Fruit fly (Drosophila melanogaster) whole organism, wandering third instar larva: ENCODE measurements around the gene SNRPG.

Experiments used
- Abd-B ChIP-seq: fragments of >200 bp; optimal IDR thresholded peaks from 2 replicates; lab custom pipeline; 2017; ENCODE audit warnings: missing biosample characterization, missing genetic modification characterization
- CG32264 ChIP-seq: fragments of 200-800 bp; sonication (Bioruptor generic); optimal IDR thresholded peaks from 2 replicates; lab custom pipeline; 2016; ENCODE audit warnings: missing biosample characterization, missing genetic modification characterization
- CG9705 ChIP-seq: fragments of 200-800 bp; sonication (Bioruptor generic); optimal IDR thresholded peaks from 2 replicates; lab custom pipeline; 2018; ENCODE audit warnings: missing biosample characterization, mild to moderate bottlenecking, missing genetic modification characterization
- CrebA ChIP-seq: fragments of 200-800 bp; sonication (Bioruptor generic); optimal IDR thresholded peaks from 2 replicates; lab custom pipeline; 2016; ENCODE audit warnings: missing biosample characterization, mild to moderate bottlenecking, missing genetic modification characterization, borderline replicate concordance
- Dfd ChIP-seq: fragments of >200 bp; optimal IDR thresholded peaks from 2 replicates; lab custom pipeline; 2017; ENCODE audit warnings: missing biosample characterization, missing genetic modification characterization
- Dif ChIP-seq: fragments of 200-275, 200-300 bp; sonication (Bioruptor generic); optimal IDR thresholded peaks from 2 replicates; lab custom pipeline; 2018; ENCODE audit warnings: missing biosample characterization, missing genetic modification characterization; ENCODE audit not compliant: partially characterized antibody
- GATAd ChIP-seq: sonication (Bioruptor generic); optimal IDR thresholded peaks from 2 replicates; lab custom pipeline; 2016; ENCODE audit warnings: missing biosample characterization, missing genetic modification characterization
- HLH106 ChIP-seq: fragments of 200-800 bp; optimal IDR thresholded peaks from 3 replicates; lab custom pipeline; 2019; ENCODE audit warnings: missing biosample characterization, mild to moderate bottlenecking, missing genetic modification characterization, moderate library complexity
- Hnf4 ChIP-seq: fragments of 200-800 bp; sonication (Bioruptor generic); optimal IDR thresholded peaks from 2 replicates; lab custom pipeline; 2016; ENCODE audit warnings: missing biosample characterization, mild to moderate bottlenecking, missing genetic modification characterization
- Hr78 ChIP-seq: fragments of >200 bp; optimal IDR thresholded peaks from 2 replicates; lab custom pipeline; 2017; ENCODE audit warnings: missing biosample characterization, missing genetic modification characterization
- Hr83 ChIP-seq: fragments of 200-300 bp; sonication (Bioruptor generic); optimal IDR thresholded peaks from 2 replicates; lab custom pipeline; 2016; ENCODE audit warnings: missing biosample characterization, mild to moderate bottlenecking, missing genetic modification characterization, moderate library complexity; ENCODE audit not compliant: poor library complexity, severe bottlenecking
- Jra ChIP-seq: sonication (Bioruptor generic); optimal IDR thresholded peaks from 2 replicates; lab custom pipeline; 2016; ENCODE audit warnings: missing biosample characterization, missing genetic modification characterization
- Mio ChIP-seq: sonication (Bioruptor generic); optimal IDR thresholded peaks from 2 replicates; lab custom pipeline; 2016; ENCODE audit warnings: missing biosample characterization, missing genetic modification characterization
- Myc ChIP-seq: fragments of >200 bp; optimal IDR thresholded peaks from 2 replicates; lab custom pipeline; 2017
- N ChIP-seq: fragments of >200 bp; optimal IDR thresholded peaks from 2 replicates; lab custom pipeline; 2018; ENCODE audit warnings: missing biosample characterization, missing external identifiers, missing genetic modification characterization
- OdsH ChIP-seq: fragments of 200-800 bp; sonication (Bioruptor generic); optimal IDR thresholded peaks from 2 replicates; lab custom pipeline; 2016; ENCODE audit warnings: missing biosample characterization, mild to moderate bottlenecking, missing genetic modification characterization
- Rel ChIP-seq, 2 experiments: fragments of 200-800 bp; sonication (Bioruptor generic) in 1 of 2; optimal IDR thresholded peaks; 2 replicates in 1 of 2; 3 replicates in 1 of 2; lab custom pipeline; 2016 to 2019; ENCODE audit warnings: mild to moderate bottlenecking in 2 of 2, missing biosample characterization in 2 of 2, missing genetic modification characterization in 2 of 2, moderate library complexity in 1 of 2
- Sp1 ChIP-seq: fragments of 200-800 bp; sonication (Bioruptor generic); optimal IDR thresholded peaks from 3 replicates; lab custom pipeline; 2019; ENCODE audit warnings: missing biosample characterization, mild to moderate bottlenecking, missing genetic modification characterization, moderate library complexity
- Vsx2 ChIP-seq: fragments of 200-300, 225-300 bp; sonication (Bioruptor generic); optimal IDR thresholded peaks from 2 replicates; lab custom pipeline; 2018; ENCODE audit warnings: missing biosample characterization, missing genetic modification characterization; ENCODE audit not compliant: partially characterized antibody
- br ChIP-seq: fragments of 200-800 bp; sonication (Bioruptor generic); optimal IDR thresholded peaks from 2 replicates; lab custom pipeline; 2016; ENCODE audit warnings: missing biosample characterization, missing genetic modification characterization
- brk ChIP-seq: fragments of 200-800 bp; sonication (Bioruptor generic); optimal IDR thresholded peaks from 2 replicates; lab custom pipeline; 2016; ENCODE audit warnings: missing biosample characterization, mild to moderate bottlenecking, missing genetic modification characterization
- dl ChIP-seq, 2 experiments: fragments of 175-275, 200-275 bp in 1 of 2; fragments of 200-275 bp in 1 of 2; sonication (Bioruptor generic); optimal IDR thresholded peaks; lab custom pipeline; 2018; ENCODE audit warnings: mild to moderate bottlenecking in 2 of 2, missing biosample characterization in 2 of 2, missing genetic modification characterization in 2 of 2, moderate library complexity in 2 of 2; ENCODE audit not compliant: partially characterized antibody in 2 of 2, insufficient read depth in 1 of 2
- dmrt93B ChIP-seq: fragments of 200-800 bp; sonication (Bioruptor generic); optimal IDR thresholded peaks from 2 replicates; lab custom pipeline; 2018; ENCODE audit warnings: missing biosample characterization, mild to moderate bottlenecking, missing genetic modification characterization
- dsf ChIP-seq: sonication (Bioruptor generic); optimal IDR thresholded peaks from 2 replicates; lab custom pipeline; 2016; ENCODE audit warnings: missing biosample characterization, missing genetic modification characterization, borderline replicate concordance
- ey ChIP-seq: fragments of 200-800 bp; sonication (Bioruptor generic); optimal IDR thresholded peaks from 2 replicates; lab custom pipeline; 2016; ENCODE audit warnings: missing biosample characterization, missing genetic modification characterization
- foxo ChIP-seq, 2 experiments: fragments of 200-800 bp; sonication (Bioruptor generic); optimal IDR thresholded peaks; 2 replicates in 1 of 2; 3 replicates in 1 of 2; lab custom pipeline; 2016 to 2017; ENCODE audit warnings: missing biosample characterization in 2 of 2, missing genetic modification characterization in 2 of 2
- fru ChIP-seq: fragments of 200-800 bp; sonication (Bioruptor generic); optimal IDR thresholded peaks from 3 replicates; lab custom pipeline; 2016; ENCODE audit warnings: missing biosample characterization, mild to moderate bottlenecking, missing genetic modification characterization
- h ChIP-seq: fragments of 200-800 bp; sonication (Bioruptor generic); optimal IDR thresholded peaks from 3 replicates; lab custom pipeline; 2016; ENCODE audit warnings: missing biosample characterization, mild to moderate bottlenecking, missing genetic modification characterization
- jim ChIP-seq: fragments of 175-275, 200-325 bp; sonication (Bioruptor generic); optimal IDR thresholded peaks from 2 replicates; lab custom pipeline; 2016; ENCODE audit warnings: missing biosample characterization, mild to moderate bottlenecking, missing genetic modification characterization
- lola ChIP-seq: fragments of >200 bp; optimal IDR thresholded peaks from 2 replicates; lab custom pipeline; 2017; ENCODE audit warnings: missing biosample characterization, missing genetic modification characterization
- pan ChIP-seq: fragments of >200 bp; optimal IDR thresholded peaks from 2 replicates; lab custom pipeline; 2017
- psq ChIP-seq: fragments of 200-800 bp; sonication (Bioruptor generic); optimal IDR thresholded peaks from 3 replicates; lab custom pipeline; 2017; ENCODE audit warnings: missing biosample characterization, mild to moderate bottlenecking, missing genetic modification characterization, moderate library complexity
- rgr ChIP-seq: fragments of 200-800 bp; sonication (Bioruptor generic); optimal IDR thresholded peaks from 3 replicates; lab custom pipeline; 2016; ENCODE audit warnings: missing biosample characterization, mild to moderate bottlenecking, missing genetic modification characterization
- sage ChIP-seq: fragments of 200-800 bp; sonication (Bioruptor generic); optimal IDR thresholded peaks from 2 replicates; lab custom pipeline; 2016; ENCODE audit warnings: missing biosample characterization, mild to moderate bottlenecking, missing genetic modification characterization
- sv ChIP-seq: fragments of 200-800 bp; sonication (Bioruptor generic); optimal IDR thresholded peaks from 3 replicates; lab custom pipeline; 2016; ENCODE audit warnings: missing biosample characterization, missing genetic modification characterization
- tai ChIP-seq: sonication (Bioruptor generic); optimal IDR thresholded peaks from 2 replicates; lab custom pipeline; 2016; ENCODE audit warnings: missing biosample characterization, missing genetic modification characterization
- usp ChIP-seq: fragments of >200 bp; optimal IDR thresholded peaks from 2 replicates; lab custom pipeline; 2017; ENCODE audit warnings: missing biosample characterization, missing genetic modification characterization
- woc ChIP-seq: sonication (Bioruptor generic); optimal IDR thresholded peaks from 2 replicates; lab custom pipeline; 2016; ENCODE audit warnings: missing biosample characterization, mild to moderate bottlenecking, missing genetic modification characterization

Gene SNRPG

DNA sequence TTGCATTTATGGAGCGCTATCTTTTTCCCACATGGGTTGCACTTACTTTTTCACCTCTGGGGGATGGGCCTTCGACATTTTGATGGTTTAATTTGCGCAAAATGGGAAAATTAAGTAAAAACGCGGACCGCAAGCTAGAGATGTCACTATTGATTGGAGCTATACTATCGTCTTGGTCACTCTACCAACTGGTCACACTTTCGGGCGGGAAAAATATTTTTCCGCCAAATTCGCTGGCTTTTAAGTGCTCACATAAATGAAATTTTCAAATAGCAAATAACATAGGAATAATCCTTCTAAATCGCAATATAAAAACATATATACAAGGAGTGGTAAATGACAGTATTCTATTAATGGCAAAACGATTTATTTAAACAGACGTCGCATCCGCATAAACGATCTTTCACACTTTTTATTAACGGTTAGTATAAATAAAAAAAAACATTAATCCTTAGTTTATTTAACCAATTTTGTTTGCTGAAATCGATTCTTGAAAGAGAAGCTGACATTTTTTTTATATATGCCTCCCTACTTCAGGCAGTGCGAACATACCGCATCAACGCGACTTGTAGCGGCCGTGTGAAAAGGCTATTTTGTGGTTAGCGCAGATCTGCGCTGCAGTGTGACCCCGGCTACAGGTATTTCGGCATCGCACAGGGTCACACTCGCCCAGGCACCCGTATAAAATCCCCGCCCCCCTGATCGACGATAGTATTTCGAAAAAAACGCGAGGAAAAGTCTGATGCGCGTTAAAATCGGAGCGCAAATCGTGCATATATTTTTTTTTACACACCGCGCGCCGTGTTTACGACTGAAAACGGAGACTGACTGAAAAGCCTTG lies at the start of gene SNRPG, which contains the start of gene mthl1:
SNRPG (minus strand) TSS at position 160 of the 841 bp plus-strand sequence.
mthl1 (plus strand) TSS at position 709 of the 841 bp plus-strand sequence.
- TF ChIP-seq usp (GFP tag; lab: Kevin White, UChicago), result no peak
- no peak for TF ChIP-seq Rel (GFP tag; optimal IDR thresholded peaks at IDR 0.05; lab: Kevin White, UChicago)
- TF ChIP-seq Rel (tag; optimal IDR thresholded peaks at IDR 0.05; lab: Kevin White, UChicago), result peak; percentile 73
- TF ChIP-seq Hnf4 (GFP tag; lab: Kevin White, UChicago), result peak; percentile 54
- peak; percentile 35 for TF ChIP-seq dsf (GFP tag; lab: Kevin White, UChicago)
- TF ChIP-seq Jra (GFP tag; lab: Kevin White, UChicago), result peak; percentile 14
- TF ChIP-seq N (GFP tag; lab: Kevin White, UChicago), result peak; percentile 93
- TF ChIP-seq Dfd (GFP tag; lab: Kevin White, UChicago), result no peak
- TF ChIP-seq ey, result peak; percentile 62
- TF ChIP-seq fru (GFP tag; lab: Kevin White, UChicago), result peak; percentile 52
- TF ChIP-seq Vsx2 (GFP tag; lab: Kevin White, UChicago), result no peak
- peak; percentile 66 for TF ChIP-seq Sp1 (GFP tag; lab: Kevin White, UChicago)
- peak; percentile 80 for TF ChIP-seq woc (GFP tag; lab: Kevin White, UChicago)
- TF ChIP-seq jim (GFP tag; lab: Kevin White, UChicago), result no peak
- TF ChIP-seq Myc (lab: Kevin White, UChicago), result peak; percentile 33
- TF ChIP-seq psq (GFP tag; lab: Kevin White, UChicago), result peak; percentile 56
- TF ChIP-seq CG9705, result peak; percentile 61
- TF ChIP-seq rgr, result peak; percentile 65
- TF ChIP-seq tai (GFP tag; lab: Kevin White, UChicago), result peak; percentile 75
- no peak for TF ChIP-seq Mio (GFP tag; lab: Kevin White, UChicago)
- no peak for TF ChIP-seq OdsH
- peak; percentile 75 for TF ChIP-seq HLH106
- TF ChIP-seq dmrt93B (GFP tag; lab: Kevin White, UChicago), result peak; percentile 79
- TF ChIP-seq Hr78 (GFP tag; lab: Kevin White, UChicago), result peak; percentile 39
- peak; percentile 44 for TF ChIP-seq br (GFP tag; lab: Kevin White, UChicago)
- TF ChIP-seq dl (GFP tag; optimal IDR thresholded peaks at IDR 0.05; lab: Kevin White, UChicago; ENCODE audit: insufficient read depth in 1 of 2, partially characterized antibody in 2 of 2), result no peak
- no peak for TF ChIP-seq GATAd (GFP tag; lab: Kevin White, UChicago)
- peak; percentile 7 for TF ChIP-seq sv (GFP tag; lab: Kevin White, UChicago)
- no peak for TF ChIP-seq pan (lab: Kevin White, UChicago)
- TF ChIP-seq CG32264, result peak; percentile 10
- peak; percentile 40 for TF ChIP-seq Hr83 (GFP tag; lab: Kevin White, UChicago)
- TF ChIP-seq sage (GFP tag; lab: Kevin White, UChicago), result peak; percentile 34
- TF ChIP-seq lola (GFP tag; lab: Kevin White, UChicago), result peak; percentile 15
- no peak for TF ChIP-seq CrebA (GFP tag; lab: Kevin White, UChicago)
- no peak for TF ChIP-seq Dif
- no peak for TF ChIP-seq Abd-B (GFP tag; lab: Kevin White, UChicago)
- peak; percentile 56 for TF ChIP-seq h (GFP tag; lab: Kevin White, UChicago)
- peak in 1 of 2 experiments; percentile 78 for TF ChIP-seq foxo (GFP tag; optimal IDR thresholded peaks at IDR 0.05; lab: Kevin White, UChicago)
- TF ChIP-seq brk, result no peak

DNA sequence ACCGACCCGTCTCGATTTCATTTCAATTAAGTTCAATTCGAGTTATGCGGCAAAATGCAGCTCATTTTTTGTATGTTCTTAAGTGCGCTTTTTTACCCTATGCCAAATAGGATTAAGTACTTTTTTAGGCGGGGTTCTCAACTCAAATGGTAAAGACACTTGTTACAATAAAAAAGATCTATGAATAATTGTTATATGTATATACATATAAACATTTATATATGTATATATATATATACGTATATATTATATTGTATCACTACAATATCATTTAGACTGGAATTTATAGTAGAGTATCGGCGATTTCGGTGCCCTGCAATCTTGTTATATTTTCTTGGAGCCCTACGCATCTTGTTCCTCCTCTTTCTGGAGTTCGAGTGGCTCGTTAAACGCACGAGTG lies 49.7 kb upstream of the SNRPG start:
- TF ChIP-seq Myc (lab: Kevin White, UChicago) (no peak), ey (no peak), dmrt93B (GFP tag; lab: Kevin White, UChicago) (no peak), Dfd (GFP tag; lab: Kevin White, UChicago) (no peak), Hr83 (GFP tag; lab: Kevin White, UChicago) (no peak), sage (GFP tag; lab: Kevin White, UChicago) (no peak)
